Worm (Caenorhabditis elegans) whole organism, L1 larva: ENCODE measurements around the gene F55C12.4.

Source experiments
- F16B12.6 ChIP-seq: fragments of 150-350 bp; optimal IDR thresholded peaks from 2 replicates; lab custom pipeline; 2014; ENCODE audit warnings: missing biosample characterization, missing genetic modification characterization
- lin-13 ChIP-seq: fragments of 150-350 bp; optimal IDR thresholded peaks from 2 replicates; lab custom pipeline; 2014; ENCODE audit warnings: missing biosample characterization, missing genetic modification reagents, missing genetic modification characterization
- lin-39 ChIP-seq: fragments of 150-350 bp; optimal IDR thresholded peaks from 2 replicates; lab custom pipeline; 2014; ENCODE audit warnings: missing biosample characterization, missing genetic modification reagents, missing genetic modification characterization

- TF ChIP-seq lin-39 (tag; lab: Kevin White, UChicago), result no peak
- no peak for TF ChIP-seq lin-13
- no peak for TF ChIP-seq F16B12.6 (tag; lab: Kevin White, UChicago)
These were observed 37.9 kb downstream of the F55C12.4 start, which contains the start of gene ehs-1 for ce11 chrII:5820282-5820762.
